Worm (Caenorhabditis elegans) whole organism, L3 larva: ENCODE measurements around the gene F55C5.17.

Source experiments
- ama-1 ChIP-seq: fragments of 150-350 bp; optimal IDR thresholded peaks from 2 replicates; lab custom pipeline; 2018
- fkh-10 ChIP-seq: sonication (generic microtip); optimal IDR thresholded peaks from 2 replicates; lab custom pipeline; 2017; ENCODE audit warnings: missing biosample characterization, missing genetic modification reagents, missing genetic modification characterization
- fos-1 ChIP-seq: fragments of 150-350 bp; optimal IDR thresholded peaks from 2 replicates; lab custom pipeline; 2014; ENCODE audit warnings: missing biosample characterization, missing genetic modification characterization
- nhr-11 ChIP-seq: fragments of 150-350 bp; optimal IDR thresholded peaks from 2 replicates; lab custom pipeline; 2014; ENCODE audit warnings: missing biosample characterization, missing genetic modification characterization
- nhr-12 ChIP-seq: fragments of 150-350 bp; optimal IDR thresholded peaks from 2 replicates; lab custom pipeline; 2014; ENCODE audit warnings: missing biosample characterization, missing genetic modification characterization
- nhr-76 ChIP-seq: fragments of 150-350 bp; sonication (generic microtip); optimal IDR thresholded peaks from 5 replicates; lab custom pipeline; 2014; ENCODE audit warnings: missing biosample characterization, missing genetic modification characterization
- nhr-77 ChIP-seq: fragments of 150-350 bp; optimal IDR thresholded peaks from 2 replicates; lab custom pipeline; 2014; ENCODE audit warnings: missing biosample characterization, missing genetic modification characterization
- pha-4 ChIP-seq: fragments of 150-350 bp; optimal IDR thresholded peaks from 2 replicates; lab custom pipeline; 2014; ENCODE audit warnings: missing biosample characterization, missing genetic modification reagents, missing genetic modification characterization
- pqm-1 ChIP-seq: fragments of 150-350 bp; optimal IDR thresholded peaks from 2 replicates; lab custom pipeline; 2017; ENCODE audit warnings: missing biosample characterization, missing genetic modification characterization, inconsistent platforms
- skn-1 ChIP-seq: fragments of 150-350 bp; optimal IDR thresholded peaks from 2 replicates; lab custom pipeline; 2014; ENCODE audit warnings: missing biosample characterization, missing genetic modification characterization
- tbx-2 ChIP-seq: sonication (generic microtip); optimal IDR thresholded peaks from 2 replicates; lab custom pipeline; 2016; ENCODE audit warnings: mild to moderate bottlenecking, missing genetic modification characterization, missing compliant biosample characterization

DNA sequence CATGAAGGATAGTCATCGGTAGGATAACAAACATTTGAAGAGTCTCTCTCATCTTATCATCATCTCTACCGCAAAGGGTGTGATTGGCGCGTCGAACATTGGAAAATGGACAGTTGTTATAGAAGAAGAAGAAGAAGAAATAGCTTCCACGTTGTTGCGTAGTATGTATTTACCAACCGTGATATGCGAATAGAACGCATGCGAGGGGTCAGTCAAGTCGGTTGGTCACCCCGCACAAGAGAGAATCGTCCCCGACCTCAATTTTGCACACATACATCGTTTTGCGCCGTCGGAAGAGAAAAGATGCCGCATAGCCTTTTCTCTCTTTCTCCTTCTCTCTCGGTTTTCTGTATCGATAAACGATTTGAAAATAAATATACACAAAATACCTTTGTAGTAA, 7.3 kb upstream of the F55C5.17 start:
- TF ChIP-seq nhr-11 (tag; lab: Kevin White, UChicago) (no peak), pha-4 (tag; lab: Kevin White, UChicago) (no peak), ama-1 (lab: Kevin White, UChicago) (no peak), nhr-12 (tag; lab: Kevin White, UChicago) (no peak), pqm-1 (tag; lab: Kevin White, UChicago) (no peak), skn-1 (tag; lab: Kevin White, UChicago) (no peak), nhr-76 (tag; lab: Kevin White, UChicago) (no peak), fos-1 (tag; lab: Kevin White, UChicago) (no peak), fkh-10 (GFP tag; lab: Kevin White, UChicago) (no peak), nhr-77 (tag; lab: Kevin White, UChicago) (no peak), tbx-2 (no peak)
